Fruit fly (Drosophila melanogaster) whole organism, embryonic: ENCODE data around the gene obst-F.

ENCODE experiments used
- CG11398 ChIP-seq: fragments of 200-800 bp; sonication (Bioruptor generic); optimal IDR thresholded peaks from 2 replicates; lab custom pipeline; 2016; ENCODE audit warnings: missing biosample characterization, missing genetic modification characterization
- CG11504 ChIP-seq: fragments of 200-800 bp; sonication (Bioruptor generic); optimal IDR thresholded peaks from 3 replicates; lab custom pipeline; 2019; ENCODE audit warnings: missing biosample characterization, mild to moderate bottlenecking, missing genetic modification characterization, moderate library complexity
- CG13894 ChIP-seq: fragments of 200-800 bp; sonication (Bioruptor generic); optimal IDR thresholded peaks from 3 replicates; lab custom pipeline; 2018; ENCODE audit warnings: missing biosample characterization, mild to moderate bottlenecking, missing genetic modification characterization, moderate library complexity
- CG14667 ChIP-seq: fragments of 200-800 bp; sonication (Bioruptor generic); IDR thresholded peaks from 2 replicates; pipeline ENCODE4 v1.3.6; 2022; ENCODE audit warnings: missing biosample characterization, missing genetic modification characterization
- CG16863 ChIP-seq: fragments of 200-800 bp; sonication (Bioruptor generic); optimal IDR thresholded peaks from 3 replicates; lab custom pipeline; 2016; ENCODE audit warnings: missing biosample characterization, missing genetic modification characterization
- CG18262 ChIP-seq: fragments of 200-800 bp; optimal IDR thresholded peaks from 3 replicates; lab custom pipeline; 2019; ENCODE audit warnings: missing biosample characterization, mild to moderate bottlenecking, missing genetic modification characterization, moderate library complexity
- CG18599 ChIP-seq: fragments of 200-800 bp; sonication (Bioruptor generic); optimal IDR thresholded peaks from 3 replicates; lab custom pipeline; 2017; ENCODE audit warnings: missing biosample characterization, missing genetic modification characterization, mild to moderate bottlenecking, moderate library complexity, missing genetic modification reagents
- CG33557 ChIP-seq: fragments of 200-800 bp; sonication (Bioruptor generic); optimal IDR thresholded peaks from 2 replicates; lab custom pipeline; 2019; ENCODE audit warnings: missing biosample characterization, mild to moderate bottlenecking, missing genetic modification characterization, moderate library complexity
- CG5245 ChIP-seq: fragments of 200-800 bp; sonication (Bioruptor generic); optimal IDR thresholded peaks from 3 replicates; lab custom pipeline; 2016; ENCODE audit warnings: missing biosample characterization, missing genetic modification characterization
- CG5953 ChIP-seq: fragments of 200-800 bp; sonication (Bioruptor generic); IDR thresholded peaks from 2 replicates; pipeline ENCODE4 v1.3.6; 2022; ENCODE audit warnings: missing biosample characterization, missing genetic modification characterization
- CG7357 ChIP-seq: fragments of 200-800 bp; sonication (Bioruptor generic); IDR thresholded peaks from 3 replicates; pipeline ENCODE4 v1.3.6; 2022; ENCODE audit warnings: missing biosample characterization, missing genetic modification characterization
- CG7372 ChIP-seq: fragments of 200-800 bp; sonication (Bioruptor generic); IDR thresholded peaks from 2 replicates; pipeline ENCODE4 v1.3.6; 2022; ENCODE audit warnings: missing biosample characterization, missing genetic modification characterization
- CG8924 ChIP-seq: fragments of 200-800 bp; optimal IDR thresholded peaks from 3 replicates; lab custom pipeline; 2019; ENCODE audit warnings: missing biosample characterization, mild to moderate bottlenecking, missing genetic modification characterization, moderate library complexity
- CG9609 ChIP-seq: fragments of 200-800 bp; sonication (Bioruptor generic); optimal IDR thresholded peaks from 3 replicates; lab custom pipeline; 2016; ENCODE audit warnings: missing biosample characterization, missing genetic modification characterization
- D19B ChIP-seq: fragments of 200-800 bp; sonication (Bioruptor generic); optimal IDR thresholded peaks from 2 replicates; lab custom pipeline; 2017; ENCODE audit warnings: missing biosample characterization, mild to moderate bottlenecking, missing genetic modification characterization
- Dip3 ChIP-seq: fragments of 200-800 bp; sonication (Bioruptor generic); optimal IDR thresholded peaks from 3 replicates; lab custom pipeline; 2016; ENCODE audit warnings: missing biosample characterization, missing genetic modification characterization
- HLH54F ChIP-seq: fragments of 200-800 bp; sonication (Bioruptor generic); optimal IDR thresholded peaks from 3 replicates; lab custom pipeline; 2016; ENCODE audit warnings: missing biosample characterization, missing genetic modification characterization
- Hr78 ChIP-seq, 2 experiments: fragments of 200-800 bp in 1 of 2; fragments of >200 bp in 1 of 2; sonication (Bioruptor generic) in 1 of 2; optimal IDR thresholded peaks; 2 replicates each; lab custom pipeline; 2017 to 2019; ENCODE audit warnings: missing biosample characterization in 2 of 2, missing genetic modification characterization in 2 of 2, mild to moderate bottlenecking in 1 of 2, moderate library complexity in 1 of 2
- Kr ChIP-seq: fragments of 200-800 bp; sonication (Bioruptor generic); optimal IDR thresholded peaks from 2 replicates; lab custom pipeline; 2017; ENCODE audit warnings: missing biosample characterization, mild to moderate bottlenecking, missing genetic modification characterization
- NK7.1 ChIP-seq: fragments of 200-800 bp; sonication (Bioruptor generic); optimal IDR thresholded peaks from 3 replicates; lab custom pipeline; 2016; ENCODE audit warnings: missing biosample characterization, missing genetic modification characterization
- Sin3A ChIP-seq: fragments of >200 bp; optimal IDR thresholded peaks from 2 replicates; lab custom pipeline; 2018
- Sox102F ChIP-seq: fragments of 200-800 bp; sonication (Bioruptor generic); optimal IDR thresholded peaks from 2 replicates; lab custom pipeline; 2018; ENCODE audit warnings: missing biosample characterization, mild to moderate bottlenecking, missing genetic modification characterization, moderate library complexity
- Spps ChIP-seq: fragments of 200-800 bp; sonication (Bioruptor generic); optimal IDR thresholded peaks from 2 replicates; lab custom pipeline; 2018; ENCODE audit warnings: missing biosample characterization, mild to moderate bottlenecking, missing genetic modification characterization
- Sry-δ ChIP-seq: fragments of 200-800 bp; sonication (Bioruptor generic); optimal IDR thresholded peaks from 2 replicates; lab custom pipeline; 2016; ENCODE audit warnings: missing biosample characterization, missing genetic modification characterization
- Ssrp ChIP-seq: fragments of 200-800 bp; sonication (Bioruptor generic); optimal IDR thresholded peaks from 2 replicates; lab custom pipeline; 2018; ENCODE audit warnings: missing biosample characterization, mild to moderate bottlenecking, missing genetic modification characterization, moderate library complexity
- TFAM ChIP-seq: fragments of 200-800 bp; sonication (Bioruptor generic); optimal IDR thresholded peaks from 2 replicates; lab custom pipeline; 2017; ENCODE audit warnings: missing biosample characterization, missing genetic modification characterization, inconsistent platforms
- Usf ChIP-seq: fragments of 200-800 bp; sonication (Bioruptor generic); optimal IDR thresholded peaks from 2 replicates; lab custom pipeline; 2017; ENCODE audit warnings: missing genotype, missing biosample characterization, missing genetic modification characterization
- ac ChIP-seq: fragments of 200-800 bp; sonication (Bioruptor generic); optimal IDR thresholded peaks from 3 replicates; lab custom pipeline; 2017; ENCODE audit warnings: missing biosample characterization, mild to moderate bottlenecking, missing genetic modification characterization
- cwo ChIP-seq: fragments of 200-800 bp; sonication (Bioruptor generic); optimal IDR thresholded peaks from 3 replicates; lab custom pipeline; 2017; ENCODE audit warnings: missing biosample characterization, missing genetic modification characterization, mild to moderate bottlenecking, moderate library complexity, missing genetic modification reagents
- da ChIP-seq: fragments of 200-800 bp; sonication (Bioruptor generic); optimal IDR thresholded peaks from 2 replicates; lab custom pipeline; 2016; ENCODE audit warnings: missing biosample characterization, missing genetic modification characterization
- dimm ChIP-seq: fragments of 200-800 bp; sonication (Bioruptor generic); IDR thresholded peaks from 2 replicates; pipeline ENCODE4 v1.3.6; 2022; ENCODE audit warnings: missing biosample characterization, missing genetic modification characterization
- fd102C ChIP-seq: fragments of 200-800 bp; sonication (Bioruptor generic); optimal IDR thresholded peaks from 2 replicates; lab custom pipeline; 2018; ENCODE audit warnings: missing biosample characterization, mild to moderate bottlenecking, missing genetic modification characterization, moderate library complexity
- fd64A ChIP-seq: fragments of 200-800 bp; sonication (Bioruptor generic); optimal IDR thresholded peaks from 3 replicates; lab custom pipeline; 2018; ENCODE audit warnings: missing biosample characterization, mild to moderate bottlenecking, missing genetic modification characterization
- grau ChIP-seq: fragments of 200-800 bp; optimal IDR thresholded peaks from 3 replicates; lab custom pipeline; 2019; ENCODE audit warnings: missing biosample characterization, mild to moderate bottlenecking, missing genetic modification characterization, moderate library complexity
- grn ChIP-seq: fragments of 200-800 bp; sonication (Bioruptor generic); optimal IDR thresholded peaks from 3 replicates; lab custom pipeline; 2017; ENCODE audit warnings: missing biosample characterization, missing genetic modification characterization
- gsb ChIP-seq: fragments of 200-800 bp; sonication (Bioruptor generic); IDR thresholded peaks from 2 replicates; pipeline ENCODE4 v1.3.6; 2022; ENCODE audit warnings: missing biosample characterization, missing genetic modification characterization
- ham ChIP-seq: fragments of 200-800 bp; sonication (Bioruptor generic); IDR thresholded peaks from 2 replicates; pipeline ENCODE4 v1.3.6; 2022; ENCODE audit warnings: missing biosample characterization, missing genetic modification characterization
- odd ChIP-seq: fragments of 200-800 bp; sonication (Bioruptor generic); optimal IDR thresholded peaks from 2 replicates; lab custom pipeline; 2017; ENCODE audit warnings: missing biosample characterization, mild to moderate bottlenecking, missing genetic modification characterization
- ranshi ChIP-seq: fragments of 200-800 bp; sonication (Bioruptor generic); IDR thresholded peaks from 2 replicates; pipeline ENCODE4 v1.3.6; 2022; ENCODE audit warnings: missing biosample characterization, missing genetic modification characterization
- sd ChIP-seq: fragments of 200-800 bp; sonication (Bioruptor generic); optimal IDR thresholded peaks from 3 replicates; lab custom pipeline; 2018; ENCODE audit warnings: missing biosample characterization, mild to moderate bottlenecking, missing genetic modification characterization, moderate library complexity
- slou ChIP-seq: fragments of 200-800 bp; sonication (Bioruptor generic); optimal IDR thresholded peaks from 3 replicates; lab custom pipeline; 2016; ENCODE audit warnings: missing biosample characterization, missing genetic modification characterization
- sob ChIP-seq: fragments of 200-800 bp; sonication (Bioruptor generic); IDR thresholded peaks from 2 replicates; pipeline ENCODE4 v1.3.6; 2022; ENCODE audit warnings: missing biosample characterization, missing genetic modification characterization
- tgo ChIP-seq: fragments of 200-800 bp; sonication (Bioruptor generic); IDR thresholded peaks from 3 replicates; pipeline ENCODE4 v1.3.6; 2022; ENCODE audit warnings: missing biosample characterization, missing genetic modification characterization
- tna ChIP-seq: fragments of 200-800 bp; sonication (Bioruptor generic); IDR thresholded peaks from 2 replicates; pipeline ENCODE4 v1.3.6; 2022; ENCODE audit warnings: missing biosample characterization, missing genetic modification characterization; ENCODE audit not compliant: partially characterized antibody

The obst-F gene

DNA sequence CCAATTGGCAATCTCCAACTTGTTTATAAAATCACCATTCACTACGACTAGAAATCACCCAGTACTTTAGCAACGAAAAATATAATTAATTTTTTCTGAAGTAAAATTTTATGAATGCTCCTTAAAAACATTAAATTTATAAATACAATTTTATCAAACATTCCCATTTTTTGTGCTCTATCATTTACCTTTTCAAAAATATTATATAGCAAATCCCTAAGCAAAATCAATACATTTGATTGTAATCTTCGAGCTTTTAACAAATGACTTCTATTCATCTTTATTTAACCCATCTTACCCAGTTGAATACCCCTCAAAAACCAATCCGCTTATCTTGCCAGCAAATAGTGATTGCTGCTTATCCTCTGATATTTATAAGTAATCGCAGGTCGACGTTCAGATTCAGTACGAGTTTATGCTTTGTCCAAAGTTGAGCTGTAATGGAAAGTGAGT is 20.0 kb upstream of the obst-F start, which contains the start of gene CG17145 (continued):
- TF ChIP-seq gsb (GFP tag; lab: Robert Waterston, UW) (no peak), da (GFP tag; lab: Kevin White, UChicago) (no peak), dimm (GFP tag; lab: Robert Waterston, UW) (no peak), CG5953 (GFP tag; lab: Robert Waterston, UW) (no peak), cwo (GFP tag; lab: Kevin White, UChicago) (peak; percentile 56), sd (tag; lab: Kevin White, UChicago) (peak; percentile 18), fd102C (GFP tag; lab: Kevin White, UChicago) (no peak), odd (GFP tag; lab: Kevin White, UChicago) (no peak), Hr78 (GFP tag; optimal IDR thresholded peaks at IDR 0.05; lab: Kevin White, UChicago) (no peak), TFAM (GFP tag; lab: Kevin White, UChicago) (no peak), CG9609 (GFP tag; lab: Kevin White, UChicago) (no peak), Usf (GFP tag; lab: Kevin White, UChicago) (no peak), CG33557 (no peak), Dip3 (no peak), D19B (GFP tag; lab: Kevin White, UChicago) (peak; percentile 96), Sin3A (no peak), Spps (no peak), Kr (no peak), sob (GFP tag; lab: Robert Waterston, UW) (no peak), CG18262 (no peak), Sry-δ (GFP tag; lab: Kevin White, UChicago) (no peak), tna (no peak), CG8924 (peak; percentile 30), ham (GFP tag; lab: Robert Waterston, UW) (no peak), CG7372 (no peak), Sox102F (GFP tag; lab: Kevin White, UChicago) (no peak), CG11398 (GFP tag; lab: Kevin White, UChicago) (no peak), CG16863 (no peak), grau (tag; lab: Kevin White, UChicago) (peak; percentile 64), CG5245 (GFP tag; lab: Kevin White, UChicago) (no peak), CG14667 (GFP tag; lab: Robert Waterston, UW) (no peak), tgo (no peak), NK7.1 (no peak), CG7357 (GFP tag; lab: Robert Waterston, UW) (no peak), HLH54F (GFP tag; lab: Kevin White, UChicago) (no peak), ac (GFP tag; lab: Kevin White, UChicago) (no peak), CG11504 (tag; lab: Kevin White, UChicago) (peak; percentile 41), CG18599 (GFP tag; lab: Kevin White, UChicago) (peak; percentile 52), ranshi (GFP tag; lab: Robert Waterston, UW) (no peak), grn (GFP tag; lab: Kevin White, UChicago) (peak; percentile 50), Ssrp (tag; lab: Kevin White, UChicago) (no peak), fd64A (GFP tag; lab: Kevin White, UChicago) (no peak), CG13894 (no peak), slou (no peak)
